Fruit fly (Drosophila melanogaster): ENCODE data around the gene Dhc1.
A peak's percentile ranks its signal among the peaks of the same experiment; 100 is the strongest.

Dhc1 gene

dm6 chr3R:9630633-9631095, 43.8 kb downstream of the Dhc1 start, which contains the start of gene Calr (continued):
- TF ChIP-seq HLH4C (GFP tag; IDR thresholded peaks at IDR 0.05; ENCODE audit: partially characterized antibody): no peak
- peak; percentile 54 for TF ChIP-seq phol (tag; optimal IDR thresholded peaks at IDR 0.05)
- no peak for TF ChIP-seq az2 (GFP tag; optimal IDR thresholded peaks at IDR 0.05)
- peak; percentile 51 for TF ChIP-seq HmgZ (tag; optimal IDR thresholded peaks at IDR 0.05)
- peak; percentile 83 for TF ChIP-seq pzg (GFP tag; optimal IDR thresholded peaks at IDR 0.05)
- TF ChIP-seq kah (GFP tag; optimal IDR thresholded peaks at IDR 0.05): peak; percentile 68
- TF ChIP-seq CG3847 (GFP tag; IDR thresholded peaks at IDR 0.05): no peak
- TF ChIP-seq Sox100B (GFP tag; optimal IDR thresholded peaks at IDR 0.05): no peak
- peak; percentile 11 for TF ChIP-seq CG10209 (GFP tag; optimal IDR thresholded peaks at IDR 0.05)
- no peak for TF ChIP-seq CG31224 (GFP tag; IDR thresholded peaks at IDR 0.05)
- peak; percentile 68 for TF ChIP-seq lilli (GFP tag; optimal IDR thresholded peaks at IDR 0.05)
- peak; percentile 49 for TF ChIP-seq scrt (GFP tag; optimal IDR thresholded peaks at IDR 0.05)
- TF ChIP-seq ERR (GFP tag; optimal IDR thresholded peaks at IDR 0.05): peak; percentile 31
- no peak for TF ChIP-seq CG4404 (GFP tag; IDR thresholded peaks at IDR 0.05)
- TF ChIP-seq sug (tag; optimal IDR thresholded peaks at IDR 0.05): peak; percentile 35
- TF ChIP-seq gro (GFP tag; optimal IDR thresholded peaks at IDR 0.05): peak; percentile 53
- TF ChIP-seq mam (GFP tag; optimal IDR thresholded peaks at IDR 0.05): no peak
- TF ChIP-seq tap (tag; optimal IDR thresholded peaks at IDR 0.05): no peak
- TF ChIP-seq lov (optimal IDR thresholded peaks at IDR 0.05): no peak
- no peak for TF ChIP-seq lov (GFP tag; IDR thresholded peaks at IDR 0.05)
- peak; percentile 87 for TF ChIP-seq MESR4 (GFP tag; optimal IDR thresholded peaks at IDR 0.05)
- TF ChIP-seq ato (GFP tag; IDR thresholded peaks at IDR 0.05; ENCODE audit: partially characterized antibody): no peak
- TF ChIP-seq CG18262 (tag; optimal IDR thresholded peaks at IDR 0.05): no peak
- TF ChIP-seq Doc3 (GFP tag; IDR thresholded peaks at IDR 0.05; ENCODE audit: partially characterized antibody): no peak
- no peak for TF ChIP-seq peb (GFP tag; IDR thresholded peaks at IDR 0.05)
- no peak for TF ChIP-seq dimm (GFP tag; IDR thresholded peaks at IDR 0.05)
- TF ChIP-seq CG13624 (GFP tag; optimal IDR thresholded peaks at IDR 0.05): peak; percentile 22
- peak; percentile 10 for TF ChIP-seq CG6813 (GFP tag; optimal IDR thresholded peaks at IDR 0.05)
- no peak for TF ChIP-seq CG17328 (GFP tag; IDR thresholded peaks at IDR 0.05)
- no peak for TF ChIP-seq CG32767 (GFP tag; IDR thresholded peaks at IDR 0.05)
- TF ChIP-seq pnt (GFP tag; optimal IDR thresholded peaks at IDR 0.05): no peak
- no peak for TF ChIP-seq Gug (GFP tag; IDR thresholded peaks at IDR 0.05)
- TF ChIP-seq insv (GFP tag; optimal IDR thresholded peaks at IDR 0.05): peak in 1 of 2 experiments; percentile 65
- peak; percentile 54 for TF ChIP-seq Sry-δ (GFP tag; optimal IDR thresholded peaks at IDR 0.05)
- TF ChIP-seq mld (GFP tag; IDR thresholded peaks at IDR 0.05; ENCODE audit: partially characterized antibody): no peak
- TF ChIP-seq Pdp1 (GFP tag; optimal IDR thresholded peaks at IDR 0.05): no peak

- no peak for TF ChIP-seq CG11723 (GFP tag; optimal IDR thresholded peaks at IDR 0.05)
- TF ChIP-seq CG13894 (tag; optimal IDR thresholded peaks at IDR 0.05): no peak
- peak; percentile 98 for TF ChIP-seq CG17385 (GFP tag; optimal IDR thresholded peaks at IDR 0.05)
- TF ChIP-seq Fer1 (GFP tag; optimal IDR thresholded peaks at IDR 0.05): peak; percentile 5
- no peak for TF ChIP-seq CG4328 (GFP tag; optimal IDR thresholded peaks at IDR 0.05)
- peak; percentile 86 for TF ChIP-seq YL-1 (GFP tag; optimal IDR thresholded peaks at IDR 0.05)
- TF ChIP-seq her (GFP tag; optimal IDR thresholded peaks at IDR 0.05): no peak
- TF ChIP-seq CG12236 (GFP tag; optimal IDR thresholded peaks at IDR 0.05): no peak
- peak; percentile 18 for TF ChIP-seq mirr (GFP tag; optimal IDR thresholded peaks at IDR 0.05)
- no peak for TF ChIP-seq mam (GFP tag; optimal IDR thresholded peaks at IDR 0.05)
- TF ChIP-seq fru (optimal IDR thresholded peaks at IDR 0.05): no peak
- TF ChIP-seq vfl (GFP tag; optimal IDR thresholded peaks at IDR 0.05): no peak
- TF ChIP-seq sd (tag; optimal IDR thresholded peaks at IDR 0.05): peak; percentile 71
- no peak for TF ChIP-seq trh (GFP tag; optimal IDR thresholded peaks at IDR 0.05)
- no peak for TF ChIP-seq CG6683 (GFP tag; optimal IDR thresholded peaks at IDR 0.05)
- no peak for TF ChIP-seq Deaf1 (tag; optimal IDR thresholded peaks at IDR 0.05)
- peak; percentile 10 for TF ChIP-seq CG12769 (tag; optimal IDR thresholded peaks at IDR 0.05)
Observed at dm6 chr3R:9630053-9630632, 44.3 kb downstream of the Dhc1 start.
